Fruit fly (Drosophila melanogaster): Measurements from ENCODE around the gene PGRP-LC.

PGRP-LC gene

dm6 chr3L:9333745-9334382 is 4.7 kb upstream of the PGRP-LC start, which contains the start of gene PGRP-LA (continued):
- TF ChIP-seq Med (GFP tag), result peak; percentile 81
- TF ChIP-seq CG9817 (tag; optimal IDR thresholded peaks at IDR 0.05), result peak; percentile 22
- peak; percentile 15 for TF ChIP-seq ATbp (GFP tag; optimal IDR thresholded peaks at IDR 0.05)
- TF ChIP-seq H15 (GFP tag; IDR thresholded peaks at IDR 0.05), result 0 out of 3 replicates have a peak, but pooled peaks have one; percentile 35
- no peak for TF ChIP-seq fu2 (GFP tag; optimal IDR thresholded peaks at IDR 0.05)
- peak; percentile 40; the same call in 1 of the 3 replicates for TF ChIP-seq tgo (GFP tag; IDR thresholded peaks at IDR 0.05)
- TF ChIP-seq CG5245 (GFP tag; optimal IDR thresholded peaks at IDR 0.05), result peak; percentile 25
- TF ChIP-seq lab (GFP tag; optimal IDR thresholded peaks at IDR 0.05), result peak; percentile 46
- peak; percentile 30 for TF ChIP-seq CG9437 (GFP tag; optimal IDR thresholded peaks at IDR 0.05)
- TF ChIP-seq ewg (GFP tag; optimal IDR thresholded peaks at IDR 0.05), result peak; percentile 11
- TF ChIP-seq E2f2 (GFP tag; IDR thresholded peaks at IDR 0.05), result peak; percentile 54
- peak; percentile 77 for TF ChIP-seq sens (GFP tag)
- TF ChIP-seq CG14441 (GFP tag; IDR thresholded peaks at IDR 0.05), result 0 out of 2 replicates have a peak, but pooled peaks have one; percentile 52
- TF ChIP-seq CG14710 (tag; optimal IDR thresholded peaks at IDR 0.05), result no peak

dm6 chr3L:9335711-9336110 is 2.9 kb upstream of the PGRP-LC start:
- TF ChIP-seq CG12769 (tag; optimal IDR thresholded peaks at IDR 0.05), result peak; percentile 68
- peak; percentile 62; the same call in 2 of the 3 replicates for TF ChIP-seq sr (GFP tag; IDR thresholded peaks at IDR 0.05)
- peak; percentile 1 for TF ChIP-seq Blimp-1 (GFP tag; optimal IDR thresholded peaks at IDR 0.05)
- no peak for TF ChIP-seq h (optimal IDR thresholded peaks at IDR 0.05)
- peak; percentile 12; the same call in 1 of the 3 replicates for TF ChIP-seq CG34224 (GFP tag; IDR thresholded peaks at IDR 0.05; ENCODE audit: partially characterized antibody)
- TF ChIP-seq CG10462 (GFP tag; optimal IDR thresholded peaks at IDR 0.05), result no peak
- peak; percentile 63 for TF ChIP-seq nom (GFP tag; optimal IDR thresholded peaks at IDR 0.05)
- peak; percentile 10 for TF ChIP-seq caup (GFP tag; optimal IDR thresholded peaks at IDR 0.05; ENCODE audit: severe bottlenecking)
- TF ChIP-seq exex (tag; optimal IDR thresholded peaks at IDR 0.05), result peak; percentile 17
- TF ChIP-seq tgo (GFP tag; IDR thresholded peaks at IDR 0.05), result peak; percentile 41; the same call in 1 of the 3 replicates
- TF ChIP-seq repo (GFP tag; optimal IDR thresholded peaks at IDR 0.05), result no peak
- TF ChIP-seq CG10321 (GFP tag; IDR thresholded peaks at IDR 0.05), result peak; percentile 44
- no peak for TF ChIP-seq Deaf1 (tag; optimal IDR thresholded peaks at IDR 0.05)
- peak; percentile 40 for TF ChIP-seq CG1832 (GFP tag; optimal IDR thresholded peaks at IDR 0.05)
- TF ChIP-seq yki (optimal IDR thresholded peaks at IDR 0.05), result no peak
- TF ChIP-seq CG4707 (GFP tag; optimal IDR thresholded peaks at IDR 0.05), result no peak
- TF ChIP-seq ci (GFP tag; IDR thresholded peaks at IDR 0.05), result 0 out of 3 replicates have a peak, but pooled peaks have one; percentile 32
- peak; percentile 6; the same call in 1 of the 2 replicates for TF ChIP-seq Bgb (GFP tag; IDR thresholded peaks at IDR 0.05; ENCODE audit: partially characterized antibody)
- TF ChIP-seq sug (tag; optimal IDR thresholded peaks at IDR 0.05), result peak; percentile 65
- TF ChIP-seq CG10543 (GFP tag; optimal IDR thresholded peaks at IDR 0.05), result peak; percentile 24
- TF ChIP-seq stc (GFP tag; IDR thresholded peaks at IDR 0.05), result 0 out of 2 replicates have a peak, but pooled peaks have one; percentile 21
- TF ChIP-seq lbe (GFP tag; optimal IDR thresholded peaks at IDR 0.05), result no peak
- TF ChIP-seq CG3281 (GFP tag; optimal IDR thresholded peaks at IDR 0.05), result peak; percentile 9
- TF ChIP-seq pum (GFP tag; optimal IDR thresholded peaks at IDR 0.05), result no peak
- no peak for TF ChIP-seq wdn (GFP tag; IDR thresholded peaks at IDR 0.05)
- TF ChIP-seq H15 (GFP tag; IDR thresholded peaks at IDR 0.05), result no peak
- peak; percentile 69 for TF ChIP-seq kay (GFP tag; optimal IDR thresholded peaks at IDR 0.05)
- peak; percentile 64 for TF ChIP-seq lab (GFP tag; optimal IDR thresholded peaks at IDR 0.05)
- TF ChIP-seq Hr78 (GFP tag; optimal IDR thresholded peaks at IDR 0.05), result peak in 1 of 2 experiments; percentile 39
- TF ChIP-seq CG17385 (GFP tag; optimal IDR thresholded peaks at IDR 0.05), result no peak
- TF ChIP-seq CG15514 (GFP tag; optimal IDR thresholded peaks at IDR 0.05), result peak; percentile 7
- no peak for TF ChIP-seq CG17829 (tag; optimal IDR thresholded peaks at IDR 0.05)
- TF ChIP-seq Myb (GFP tag; optimal IDR thresholded peaks at IDR 0.05), result no peak
- TF ChIP-seq CG8290 (GFP tag; optimal IDR thresholded peaks at IDR 0.05), result no peak
- TF ChIP-seq CG8290 (tag; optimal IDR thresholded peaks at IDR 0.05), result peak in 1 of 2 experiments; percentile 23
- peak; percentile 1 for TF ChIP-seq cwo (GFP tag; optimal IDR thresholded peaks at IDR 0.05)
- peak; percentile 43 for TF ChIP-seq mirr (GFP tag; optimal IDR thresholded peaks at IDR 0.05)
